Fruit fly (Drosophila melanogaster) Kc167 (cell line): ENCODE data around the gene PGRP-SB1.

Experiments
- Myc ChIP-seq: fragments of >200 bp; optimal IDR thresholded peaks from 2 replicates; lab custom pipeline; 2017; ENCODE audit warnings: missing external identifiers
- Sin3A ChIP-seq: fragments of >200 bp; optimal IDR thresholded peaks from 2 replicates; lab custom pipeline; 2018; ENCODE audit warnings: missing external identifiers
- h ChIP-seq: fragments of >200 bp; optimal IDR thresholded peaks from 3 replicates; lab custom pipeline; 2018; ENCODE audit warnings: missing external identifiers

DNA sequence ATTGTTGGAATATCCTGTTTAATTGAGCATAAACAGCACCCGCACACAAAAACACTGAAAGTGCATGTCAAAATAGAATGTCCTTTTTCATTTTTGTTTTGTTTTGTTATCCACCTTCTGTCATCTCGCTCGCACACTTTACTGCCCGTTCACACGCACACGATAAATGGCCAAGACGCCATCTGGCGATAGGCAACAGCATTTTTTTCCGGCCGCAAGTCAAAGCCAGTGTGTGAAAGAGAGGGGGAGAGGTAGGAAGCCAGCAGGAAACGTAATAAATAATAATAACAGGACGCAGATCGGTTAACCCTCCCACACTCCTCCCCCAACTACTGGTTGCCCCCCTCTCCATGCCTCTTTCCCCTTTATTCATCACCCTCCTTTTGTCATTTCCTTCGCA, 42.1 kb upstream of the PGRP-SB1 start:
- TF ChIP-seq Sin3A (lab: Kevin White, UChicago) = no peak
- peak; percentile 6 for TF ChIP-seq h (lab: Kevin White, UChicago)
- no peak for TF ChIP-seq Myc (lab: Kevin White, UChicago)
